Fruit fly (Drosophila melanogaster): ENCODE results near the gene Eig71Eh.

- TF ChIP-seq CG8478 (optimal IDR thresholded peaks at IDR 0.05) (no peak), CTCF (optimal IDR thresholded peaks at IDR 0.05) (no peak)
Observed at dm6 chr3L:15672800-15673199, 13.6 kb upstream of the Eig71Eh start.
